Worm (Caenorhabditis elegans) whole organism, midembryonic: ENCODE data around the gene K08H2.7.

Source experiments
- T22C8.4 ChIP-seq: fragments of 200-800 bp; sonication (Bioruptor generic); IDR thresholded peaks from 2 replicates; pipeline ENCODE4 v1.3.6; 2022; ENCODE audit warnings: missing genetic modification characterization, missing compliant biosample characterization
- med-1 ChIP-seq: sonication (generic microtip); optimal IDR thresholded peaks from 2 replicates; lab custom pipeline; 2017; ENCODE audit warnings: missing genetic modification characterization, mild to moderate bottlenecking, missing compliant biosample characterization, antibody characterized with exemption, missing genetic modification reagents; ENCODE audit not compliant: insufficient read depth
- ref-1 ChIP-seq: fragments of 200-800 bp; sonication (Bioruptor generic); conservative IDR thresholded peaks from 2 replicates; pipeline ENCODE4 v1.3.6; 2022; ENCODE audit warnings: missing genetic modification reagents, missing genetic modification characterization, missing compliant biosample characterization
- tab-1 ChIP-seq: fragments of 200-800 bp; sonication (Bioruptor generic); IDR thresholded peaks from 2 replicates; pipeline ENCODE4 v1.3.6; 2022; ENCODE audit warnings: missing genetic modification characterization, missing compliant biosample characterization
- ztf-29 ChIP-seq: fragments of 200-800 bp; sonication (Bioruptor generic); IDR thresholded peaks from 2 replicates; pipeline ENCODE4 v1.3.6; 2022; ENCODE audit warnings: missing genetic modification reagents, missing genetic modification characterization, missing compliant biosample characterization

DNA sequence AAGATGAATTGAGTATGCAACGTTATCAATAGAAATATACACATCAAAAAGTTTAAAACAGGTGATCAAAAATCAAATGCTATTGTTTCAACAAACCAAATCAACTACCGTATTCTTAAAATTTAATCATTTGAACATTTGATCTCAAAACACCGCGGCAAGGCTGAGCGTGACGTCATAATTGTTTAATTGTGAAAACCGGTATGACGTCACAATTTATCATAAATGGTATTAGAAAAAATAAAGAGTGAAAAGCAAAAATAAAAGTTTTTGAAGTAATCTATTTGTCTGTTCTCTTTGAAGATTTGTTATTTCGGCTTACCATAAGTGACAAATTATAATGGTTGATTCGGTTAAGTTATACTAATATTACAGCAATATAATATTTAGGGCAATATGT, 20.5 kb downstream of the K08H2.7 start:
- TF ChIP-seq med-1 (GFP tag; lab: Kevin White, UChicago) (no peak), ztf-29 (GFP tag; lab: Robert Waterston, UW) (no peak), ref-1 (GFP tag; lab: Robert Waterston, UW) (no peak), tab-1 (GFP tag; lab: Robert Waterston, UW) (no peak), T22C8.4 (no peak)
